Worm (Caenorhabditis elegans): ENCODE measurements around the gene pqn-71.

pqn-71 gene

ce11 chrV:15448408-15448807 lies 17.1 kb upstream of the pqn-71 start, which contains the start of gene T26H5.4:
Gene T26H5.4, minus strand, starts transcription at chrV:15448701.
- no peak for TF ChIP-seq attf-6 (GFP tag; IDR thresholded peaks at IDR 0.05)
- no peak for TF ChIP-seq atf-7 (tag; optimal IDR thresholded peaks at IDR 0.05)
- no peak for TF ChIP-seq unc-62 (GFP tag; optimal IDR thresholded peaks at IDR 0.05)
- no peak for TF ChIP-seq snpc-4 (GFP tag; optimal IDR thresholded peaks at IDR 0.05)
- no peak for TF ChIP-seq snpc-4 (tag; optimal IDR thresholded peaks at IDR 0.05)
- no peak for TF ChIP-seq B0336.3 (GFP tag; IDR thresholded peaks at IDR 0.05)
- peak; percentile 3 for TF ChIP-seq nhr-80 (tag; optimal IDR thresholded peaks at IDR 0.05)
- TF ChIP-seq attf-5 (GFP tag; optimal IDR thresholded peaks at IDR 0.05) = no peak
- no peak for TF ChIP-seq sptf-2 (GFP tag; optimal IDR thresholded peaks at IDR 0.05)

ce11 chrV:15448865-15449264 lies 16.6 kb upstream of the pqn-71 start, which contains the start of gene T26H5.14:
Gene T26H5.14, plus strand, starts transcription at chrV:15449165.
- TF ChIP-seq ztf-26 (tag; optimal IDR thresholded peaks at IDR 0.05) (no peak), ztf-3 (GFP tag; optimal IDR thresholded peaks at IDR 0.05) (no peak), F23B12.7 (tag; optimal IDR thresholded peaks at IDR 0.05; ENCODE audit: insufficient read depth) (no peak), F55B11.4 (tag; optimal IDR thresholded peaks at IDR 0.05; ENCODE audit: borderline replicate concordance, insufficient read depth) (no peak), lag-1 (GFP tag; IDR thresholded peaks at IDR 0.05) (no peak), dpl-1 (GFP tag; optimal IDR thresholded peaks at IDR 0.05) (no peak)

- TF ChIP-seq mxl-1 (tag; optimal IDR thresholded peaks at IDR 0.05) (no peak), efl-1 (GFP tag; optimal IDR thresholded peaks at IDR 0.05) (no peak), bed-2 (GFP tag; IDR thresholded peaks at IDR 0.05) (no peak), let-607 (tag; optimal IDR thresholded peaks at IDR 0.05) (no peak), aptf-2 (GFP tag; conservative IDR thresholded peaks at IDR 0.05) (no peak)
Measured at ce11 chrV:15451421-15451820, 14.1 kb upstream of the pqn-71 start, which contains the start of gene srw-33. Gene srw-33, minus strand, starts transcription at chrV:15451521.

- TF ChIP-seq dpff-1 (tag; optimal IDR thresholded peaks at IDR 0.05) (no peak), F33H1.4 (GFP tag; IDR thresholded peaks at IDR 0.05) (peak; percentile 30; the same call in 1 of the 2 replicates), K12H6.12 (tag; optimal IDR thresholded peaks at IDR 0.05) (no peak), lin-26 (GFP tag; IDR thresholded peaks at IDR 0.05) (peak; percentile 93), F57C9.4 (tag; optimal IDR thresholded peaks at IDR 0.05) (no peak), mes-4 (tag; optimal IDR thresholded peaks at IDR 0.05) (peak; percentile 47), ztf-28 (GFP tag; IDR thresholded peaks at IDR 0.05) (peak; percentile 44; the same call in 1 of the 2 replicates), lsl-1 (GFP tag; optimal IDR thresholded peaks at IDR 0.05) (peak; percentile 34), attf-6 (GFP tag; IDR thresholded peaks at IDR 0.05) (peak; percentile 52; the same call in 1 of the 2 replicates), hmg-1.2 (GFP tag; IDR thresholded peaks at IDR 0.05) (peak; percentile 49), lin-54 (GFP tag; optimal IDR thresholded peaks at IDR 0.05) (peak; percentile 16), madf-8 (GFP tag; conservative IDR thresholded peaks at IDR 0.05) (no peak), egl-18 (GFP tag; IDR thresholded peaks at IDR 0.05) (0 out of 2 replicates have a peak, but pooled peaks have one; percentile 59), rpc-1 (optimal IDR thresholded peaks at IDR 0.05) (peak; percentile 60), rpc-1 (tag; optimal IDR thresholded peaks at IDR 0.05) (peak; percentile 78), ztf-18 (tag; optimal IDR thresholded peaks at IDR 0.05) (peak; percentile 31), Y56A3A.18 (GFP tag; IDR thresholded peaks at IDR 0.05) (peak; percentile 69; the same call in 1 of the 2 replicates), ztf-25 (GFP tag; IDR thresholded peaks at IDR 0.05) (0 out of 2 replicates have a peak, but pooled peaks have one; percentile 49), lir-1 (GFP tag; conservative IDR thresholded peaks at IDR 0.05) (no peak), cebp-2 (GFP tag; IDR thresholded peaks at IDR 0.05) (no peak), Y79H2A.3 (GFP tag; conservative IDR thresholded peaks at IDR 0.05) (no peak), F22D6.2 (tag; optimal IDR thresholded peaks at IDR 0.05) (no peak), ekl-4 (GFP tag; IDR thresholded peaks at IDR 0.05) (peak; percentile 31; the same call in 1 of the 2 replicates), tbp1 (GFP tag; optimal IDR thresholded peaks at IDR 0.05) (peak; percentile 86), unc-130 (GFP tag; optimal IDR thresholded peaks at IDR 0.05) (no peak), F49E8.2 (tag; optimal IDR thresholded peaks at IDR 0.05; ENCODE audit: insufficient read depth) (no peak), him-1 (tag; optimal IDR thresholded peaks at IDR 0.05) (peak; percentile 57)
Measured at ce11 chrV:15454322-15454721, 11.2 kb upstream of the pqn-71 start.

Measured in whole organism, young adult.